Worm (Caenorhabditis elegans): Measurements from ENCODE around the gene ZK616.61.

ce11 chrIV:5385020-5385419 is 20.4 kb upstream of the ZK616.61 start, which contains the start of gene F41H10.12:
- TF ChIP-seq ets-4 (GFP tag; optimal IDR thresholded peaks at IDR 0.05) (no peak), lir-1 (GFP tag; conservative IDR thresholded peaks at IDR 0.05) (no peak), nhr-90 (tag; optimal IDR thresholded peaks at IDR 0.05) (no peak), lin-35 (GFP tag; optimal IDR thresholded peaks at IDR 0.05) (no peak), ceh-27 (GFP tag; optimal IDR thresholded peaks at IDR 0.05) (no peak), egl-44 (GFP tag; IDR thresholded peaks at IDR 0.05) (no peak), tbp1 (GFP tag; optimal IDR thresholded peaks at IDR 0.05) (no peak), let-526 (GFP tag; IDR thresholded peaks at IDR 0.05) (no peak), sea-2 (GFP tag; IDR thresholded peaks at IDR 0.05) (no peak), ztf-28 (GFP tag; IDR thresholded peaks at IDR 0.05) (no peak), K11D2.4 (GFP tag; IDR thresholded peaks at IDR 0.05) (no peak), unc-62 (GFP tag; optimal IDR thresholded peaks at IDR 0.05) (no peak), nhr-120 (GFP tag; IDR thresholded peaks at IDR 0.05) (no peak), rcor-1 (GFP tag; IDR thresholded peaks at IDR 0.05) (no peak)
